Worm (Caenorhabditis elegans) whole organism, L4 larva: ENCODE results near the gene eng-1.
A peak's percentile ranks its signal among the peaks of the same experiment; 100 is the strongest.

ENCODE experiments used
- D1046.2 ChIP-seq: fragments of 200-800 bp; sonication (Bioruptor generic); IDR thresholded peaks from 2 replicates; pipeline ENCODE4 v1.3.6; 2022; ENCODE audit warnings: missing genetic modification characterization, missing compliant biosample characterization
- F44E2.7 ChIP-seq: fragments of 200-800 bp; sonication (Bioruptor generic); IDR thresholded peaks from 2 replicates; pipeline ENCODE4 v2.1.2; 2022; ENCODE audit warnings: missing genetic modification characterization, missing compliant biosample characterization
- F49E8.2 ChIP-seq: sonication (generic microtip); optimal IDR thresholded peaks from 2 replicates; lab custom pipeline; 2016; ENCODE audit warnings: missing compliant biosample characterization, mild to moderate bottlenecking, missing genetic modification characterization, borderline replicate concordance
- T20F7.1 ChIP-seq: fragments of 200-800 bp; sonication (Bioruptor generic); optimal IDR thresholded peaks from 2 replicates; lab custom pipeline; 2018; ENCODE audit warnings: mild to moderate bottlenecking, missing genetic modification characterization, missing compliant biosample characterization
- Y105C5A.15 ChIP-seq: fragments of 200-800 bp; sonication (Bioruptor generic); IDR thresholded peaks from 2 replicates; pipeline ENCODE4 v1.3.6; 2022; ENCODE audit warnings: missing genetic modification characterization, missing compliant biosample characterization
- Y75B8A.6 ChIP-seq: fragments of 200-800 bp; sonication (Bioruptor generic); IDR thresholded peaks from 2 replicates; pipeline ENCODE4 v1.3.6; 2022; ENCODE audit warnings: missing genetic modification reagents, missing genetic modification characterization, missing compliant biosample characterization
- ZK337.2 ChIP-seq: fragments of 200-800 bp; sonication (Bioruptor generic); IDR thresholded peaks from 2 replicates; pipeline ENCODE4 v1.3.6; 2022; ENCODE audit warnings: missing genetic modification reagents, missing genetic modification characterization, missing compliant biosample characterization
- aha-1 ChIP-seq: fragments of 150-350 bp; peaks from one replicate; lab custom pipeline; 2014; ENCODE audit warnings: missing biosample characterization, missing genetic modification characterization
- aly-2 ChIP-seq: sonication (generic microtip); optimal IDR thresholded peaks from 2 replicates; lab custom pipeline; 2018; ENCODE audit warnings: missing biosample characterization, missing genetic modification characterization
- attf-4 ChIP-seq: sonication (generic microtip); optimal IDR thresholded peaks from 3 replicates; lab custom pipeline; 2017; ENCODE audit warnings: missing biosample characterization, missing genetic modification characterization
- ceh-82 ChIP-seq: sonication (generic microtip); optimal IDR thresholded peaks from 2 replicates; lab custom pipeline; 2017; ENCODE audit warnings: missing biosample characterization, missing genetic modification characterization
- ces-1 ChIP-seq: fragments of 150-350 bp; sonication (generic microtip); optimal IDR thresholded peaks from 4 replicates; lab custom pipeline; 2014; ENCODE audit warnings: missing biosample characterization, missing genetic modification reagents, missing genetic modification characterization
- cey-2 ChIP-seq: sonication (generic microtip); optimal IDR thresholded peaks from 3 replicates; lab custom pipeline; 2017; ENCODE audit warnings: missing genetic modification characterization, mild to moderate bottlenecking, missing compliant biosample characterization, antibody characterized with exemption, borderline replicate concordance; ENCODE audit not compliant: insufficient read depth
- ctbp-1 ChIP-seq: fragments of 200-800 bp; sonication (Bioruptor generic); IDR thresholded peaks from 2 replicates; pipeline ENCODE4 v1.3.6; 2022; ENCODE audit warnings: missing genetic modification reagents, missing genetic modification characterization, missing compliant biosample characterization
- daf-16 ChIP-seq, 3 experiments: sonication (generic microtip); optimal IDR thresholded peaks; 2 replicates each; lab custom pipeline; 2016 to 2017; ENCODE audit warnings: missing genetic modification characterization in 3 of 3, missing genetic modification reagents in 3 of 3, mild to moderate bottlenecking in 2 of 3, missing compliant biosample characterization in 2 of 3, missing biosample characterization in 1 of 3, moderate library complexity in 1 of 3
- daf-19 ChIP-seq: fragments of 200-800 bp; sonication (Bioruptor generic); conservative IDR thresholded peaks from 2 replicates; pipeline ENCODE4 v1.3.6; 2022; ENCODE audit warnings: missing genetic modification characterization, missing compliant biosample characterization
- dmd-6 ChIP-seq: fragments of 200-800 bp; sonication (Bioruptor generic); IDR thresholded peaks from 2 replicates; pipeline ENCODE4 v1.3.6; 2022; ENCODE audit warnings: missing genetic modification reagents, missing genetic modification characterization, missing compliant biosample characterization
- dmd-8 ChIP-seq: fragments of 200-800 bp; sonication (Bioruptor generic); IDR thresholded peaks from 2 replicates; pipeline ENCODE4 v1.3.6; 2022; ENCODE audit warnings: missing genetic modification characterization, missing compliant biosample characterization
- dmd-9 ChIP-seq: fragments of 200-800 bp; sonication (Bioruptor generic); IDR thresholded peaks from 2 replicates; pipeline ENCODE4 v1.3.6; 2022; ENCODE audit warnings: missing genetic modification reagents, missing genetic modification characterization, missing compliant biosample characterization
- dpl-1 ChIP-seq: fragments of 150-350 bp; optimal IDR thresholded peaks from 2 replicates; lab custom pipeline; 2014; ENCODE audit warnings: missing biosample characterization, missing genetic modification reagents, missing genetic modification characterization
- dve-1 ChIP-seq: sonication (generic microtip); optimal IDR thresholded peaks from 2 replicates; lab custom pipeline; 2017; ENCODE audit warnings: antibody characterized with exemption, mild to moderate bottlenecking, missing genetic modification characterization, missing compliant biosample characterization; ENCODE audit not compliant: insufficient read depth
- gei-8 ChIP-seq: fragments of 200-800 bp; sonication (Bioruptor generic); optimal IDR thresholded peaks from 2 replicates; lab custom pipeline; 2018; ENCODE audit warnings: mild to moderate bottlenecking, missing genetic modification characterization, missing compliant biosample characterization
- hlh-11 ChIP-seq: fragments of 200-800 bp; sonication (Bioruptor generic); optimal IDR thresholded peaks from 2 replicates; lab custom pipeline; 2018; ENCODE audit warnings: mild to moderate bottlenecking, missing genetic modification characterization, missing compliant biosample characterization
- hlh-30 ChIP-seq: sonication (generic microtip); optimal IDR thresholded peaks from 2 replicates; lab custom pipeline; 2017; ENCODE audit warnings: antibody characterized with exemption, mild to moderate bottlenecking, missing genetic modification characterization, missing compliant biosample characterization; ENCODE audit not compliant: insufficient read depth
- lin-1 ChIP-seq: fragments of 200-800 bp; sonication (Bioruptor generic); IDR thresholded peaks from 2 replicates; pipeline ENCODE4 v1.3.6; 2022; ENCODE audit warnings: missing genetic modification reagents, missing genetic modification characterization, missing compliant biosample characterization
- lin-15B ChIP-seq: fragments of 150-350 bp; sonication (generic microtip); optimal IDR thresholded peaks from 3 replicates; lab custom pipeline; 2014; ENCODE audit warnings: missing biosample characterization, missing genetic modification characterization
- lin-38 ChIP-seq: fragments of 200-800 bp; sonication (Bioruptor generic); IDR thresholded peaks from 2 replicates; pipeline ENCODE4 v1.3.6; 2022; ENCODE audit warnings: missing genetic modification reagents, missing genetic modification characterization, missing compliant biosample characterization
- lin-39 ChIP-seq: fragments of 150-350 bp; optimal IDR thresholded peaks from 2 replicates; lab custom pipeline; 2014; ENCODE audit warnings: missing biosample characterization, missing genetic modification reagents, missing genetic modification characterization
- lir-3 ChIP-seq: sonication (generic microtip); optimal IDR thresholded peaks from 2 replicates; lab custom pipeline; 2016; ENCODE audit warnings: mild to moderate bottlenecking, missing genetic modification characterization, missing compliant biosample characterization
- mdl-1 ChIP-seq, 2 experiments: fragments of 150-350 bp in 1 of 2; sonication (generic microtip) in 1 of 2; optimal IDR thresholded peaks; 2 replicates each; lab custom pipeline; 2014 to 2017; ENCODE audit warnings: missing biosample characterization in 2 of 2, missing genetic modification characterization in 2 of 2
- mes-2 ChIP-seq: sonication (generic microtip); optimal IDR thresholded peaks from 2 replicates; lab custom pipeline; 2016; ENCODE audit warnings: missing genotype, mild to moderate bottlenecking, missing genetic modification characterization, missing compliant biosample characterization; ENCODE audit not compliant: poor library complexity, severe bottlenecking
- mxl-2 ChIP-seq: fragments of 200-800 bp; sonication (Bioruptor generic); conservative IDR thresholded peaks from 2 replicates; pipeline ENCODE4 v1.3.6; 2022; ENCODE audit warnings: missing genetic modification reagents, missing genetic modification characterization, missing compliant biosample characterization
- mxl-3 ChIP-seq: fragments of 200-800 bp; sonication (Bioruptor generic); optimal IDR thresholded peaks from 2 replicates; lab custom pipeline; 2018; ENCODE audit warnings: mild to moderate bottlenecking, missing genetic modification characterization, missing compliant biosample characterization
- nhr-28 ChIP-seq: fragments of 150-350 bp; optimal IDR thresholded peaks from 2 replicates; lab custom pipeline; 2014; ENCODE audit warnings: missing biosample characterization, missing genetic modification characterization
- nhr-42 ChIP-seq: fragments of 200-800 bp; sonication (Bioruptor generic); IDR thresholded peaks from 2 replicates; pipeline ENCODE4 v1.3.6; 2022; ENCODE audit warnings: missing genetic modification characterization, missing compliant biosample characterization
- nhr-6 ChIP-seq: fragments of 150-350 bp; optimal IDR thresholded peaks from 2 replicates; lab custom pipeline; 2014; ENCODE audit warnings: missing biosample characterization, missing genetic modification characterization
- nhr-76 ChIP-seq: fragments of 150-350 bp; optimal IDR thresholded peaks from 2 replicates; lab custom pipeline; 2014; ENCODE audit warnings: missing biosample characterization, missing genetic modification characterization
- pqm-1 ChIP-seq: sonication (generic microtip); optimal IDR thresholded peaks from 2 replicates; lab custom pipeline; 2017; ENCODE audit warnings: missing biosample characterization, missing genetic modification characterization
- sdz-12 ChIP-seq: fragments of 200-800 bp; sonication (Bioruptor generic); optimal IDR thresholded peaks from 2 replicates; lab custom pipeline; 2018; ENCODE audit warnings: mild to moderate bottlenecking, missing genetic modification characterization, missing compliant biosample characterization
- set-16 ChIP-seq: fragments of 200-800 bp; sonication (Bioruptor generic); IDR thresholded peaks from 2 replicates; pipeline ENCODE4 v1.3.6; 2022; ENCODE audit warnings: missing genetic modification reagents, missing genetic modification characterization, missing compliant biosample characterization
- skn-1 ChIP-seq: fragments of 150-350 bp; optimal IDR thresholded peaks from 2 replicates; lab custom pipeline; 2014; ENCODE audit warnings: missing biosample characterization, missing genetic modification characterization
- snpc-1.2 ChIP-seq: fragments of 200-800 bp; sonication (Bioruptor generic); IDR thresholded peaks from 2 replicates; pipeline ENCODE4 v1.3.6; 2022; ENCODE audit warnings: missing genetic modification reagents, missing genetic modification characterization, missing compliant biosample characterization
- spr-1 ChIP-seq: sonication (generic microtip); optimal IDR thresholded peaks from 2 replicates; lab custom pipeline; 2016; ENCODE audit warnings: mild to moderate bottlenecking, missing genetic modification characterization, missing compliant biosample characterization
- tag-97 ChIP-seq: fragments of 200-800 bp; sonication (Bioruptor generic); IDR thresholded peaks from 2 replicates; pipeline ENCODE4 v1.3.6; 2022; ENCODE audit warnings: missing genetic modification characterization, missing compliant biosample characterization
- unc-130 ChIP-seq: sonication (generic microtip); optimal IDR thresholded peaks from 2 replicates; lab custom pipeline; 2016; ENCODE audit warnings: missing genetic modification reagents, missing genetic modification characterization, missing compliant biosample characterization
- unc-62 ChIP-seq, 3 experiments: fragments of 150-350 bp in 1 of 3; sonication (generic microtip); optimal IDR thresholded peaks in 2 of 3; peaks in 1 of 3; 1 replicate in 1 of 3; 2 replicates in 2 of 3; lab custom pipeline; 2014 to 2017; ENCODE audit warnings: missing biosample characterization in 3 of 3, missing genetic modification characterization in 3 of 3, missing genetic modification reagents in 3 of 3, missing genotype in 1 of 3
- zfp-3 ChIP-seq: fragments of 200-800 bp; sonication (Bioruptor generic); conservative IDR thresholded peaks from 2 replicates; pipeline ENCODE4 v1.3.6; 2022; ENCODE audit warnings: missing genetic modification reagents, missing genetic modification characterization, missing compliant biosample characterization

eng-1 gene

DNA sequence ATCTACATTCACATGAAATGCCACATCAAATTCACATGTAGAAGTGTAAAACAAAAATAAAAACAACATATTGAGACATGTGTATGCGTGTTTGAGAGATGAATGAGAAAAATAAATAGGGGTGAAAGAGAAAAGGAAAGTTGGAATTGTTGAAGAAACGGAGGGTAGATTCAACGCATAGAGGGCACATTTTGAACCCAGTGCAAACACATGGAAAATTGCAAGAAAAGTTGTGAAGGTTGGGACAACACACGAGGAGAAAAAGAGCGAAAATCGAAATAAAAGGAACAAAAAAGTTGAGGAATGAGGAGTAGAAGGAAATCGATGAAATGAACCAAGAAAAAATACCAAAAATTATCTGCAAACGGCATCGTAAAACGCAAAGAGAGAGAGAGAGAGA is 28.7 kb downstream of the eng-1 start:
- peak in 1 of 2 experiments; percentile 91 for TF ChIP-seq unc-62 (GFP tag; optimal IDR thresholded peaks at IDR 0.05 in 1 of 2; lab: Kevin White, UChicago)
- no peak for TF ChIP-seq unc-62 (tag; optimal IDR thresholded peaks at IDR 0.05; lab: Kevin White, UChicago)
- peak in 1 of 2 experiments; percentile 38 for TF ChIP-seq daf-16 (GFP tag; optimal IDR thresholded peaks at IDR 0.05; lab: Kevin White, UChicago)
- no peak for TF ChIP-seq daf-16 (tag; optimal IDR thresholded peaks at IDR 0.05; lab: Kevin White, UChicago)
- no peak for TF ChIP-seq lin-39 (tag; lab: Kevin White, UChicago)
- TF ChIP-seq lir-3 (tag; lab: Kevin White, UChicago), result no peak
- no peak for TF ChIP-seq lin-38
- TF ChIP-seq mxl-2, result 0 out of 2 replicates have a peak, but pooled peaks have one; percentile 0

DNA sequence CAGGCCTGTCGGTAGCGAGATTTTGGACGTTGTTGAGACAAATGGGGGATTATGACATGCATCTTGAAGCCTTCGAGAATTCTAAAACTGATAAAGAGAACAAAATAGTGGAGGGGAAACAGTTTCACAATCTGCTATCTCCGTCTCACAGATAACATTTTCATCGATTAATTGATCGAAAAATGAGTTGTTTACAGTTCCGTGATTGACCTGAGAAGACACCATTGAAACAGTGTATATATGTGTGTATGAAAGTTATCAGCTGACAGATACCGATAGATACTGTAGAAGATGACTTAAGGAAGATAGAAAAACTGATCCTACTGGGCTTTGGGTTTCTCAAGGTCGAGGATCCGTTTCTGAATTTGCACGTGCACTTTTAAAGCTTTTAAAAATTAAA is 29.2 kb downstream of the eng-1 start:
- no peak for TF ChIP-seq cey-2 (tag; lab: Kevin White, UChicago)
- peak; percentile 74 for TF ChIP-seq dmd-6 (GFP tag; lab: Robert Waterston, UW)
- no peak for TF ChIP-seq aha-1
- no peak for TF ChIP-seq dmd-9 (GFP tag; lab: Robert Waterston, UW)
- TF ChIP-seq T20F7.1 (GFP tag; lab: Kevin White, UChicago), result peak; percentile 61
- no peak for TF ChIP-seq F49E8.2 (tag; lab: Kevin White, UChicago)
- no peak for TF ChIP-seq mxl-3 (GFP tag; lab: Kevin White, UChicago)
- no peak for TF ChIP-seq nhr-76
- no peak for TF ChIP-seq unc-62 (GFP tag; optimal IDR thresholded peaks at IDR 0.05 in 1 of 2; lab: Kevin White, UChicago)
- TF ChIP-seq unc-62 (tag; optimal IDR thresholded peaks at IDR 0.05; lab: Kevin White, UChicago), result no peak
- 0 out of 2 replicates have a peak, but pooled peaks have one; percentile 42 for TF ChIP-seq daf-19 (GFP tag; lab: Robert Waterston, UW)
- TF ChIP-seq unc-130 (GFP tag; lab: Kevin White, UChicago), result no peak
- TF ChIP-seq zfp-3, result no peak
- no peak for TF ChIP-seq ces-1
- TF ChIP-seq hlh-30 (tag; lab: Kevin White, UChicago), result peak; percentile 73
- TF ChIP-seq skn-1 (tag; lab: Kevin White, UChicago), result no peak
- no peak for TF ChIP-seq ZK337.2 (GFP tag; lab: Robert Waterston, UW)
- no peak for TF ChIP-seq lin-15B (tag; lab: Kevin White, UChicago)
- no peak for TF ChIP-seq ctbp-1 (GFP tag; lab: Robert Waterston, UW)
- no peak for TF ChIP-seq tag-97 (GFP tag; lab: Robert Waterston, UW)
- TF ChIP-seq sdz-12 (GFP tag; lab: Kevin White, UChicago), result no peak
- TF ChIP-seq mdl-1 (tag; optimal IDR thresholded peaks at IDR 0.05; lab: Kevin White, UChicago), result peak in 1 of 2 experiments; percentile 30
- peak; percentile 88 for TF ChIP-seq dve-1 (tag; lab: Kevin White, UChicago)
- TF ChIP-seq Y75B8A.6 (GFP tag; lab: Robert Waterston, UW), result no peak
- TF ChIP-seq nhr-42, result no peak
- TF ChIP-seq pqm-1 (tag; lab: Kevin White, UChicago), result peak; percentile 51
- peak; percentile 60 for TF ChIP-seq nhr-28 (tag; lab: Kevin White, UChicago)
- no peak for TF ChIP-seq Y105C5A.15 (GFP tag; lab: Robert Waterston, UW)
- TF ChIP-seq daf-16 (GFP tag; optimal IDR thresholded peaks at IDR 0.05; lab: Kevin White, UChicago), result peak in 1 of 2 experiments; percentile 53
- TF ChIP-seq daf-16 (tag; optimal IDR thresholded peaks at IDR 0.05; lab: Kevin White, UChicago), result peak; percentile 96
- TF ChIP-seq ceh-82 (tag; lab: Kevin White, UChicago), result no peak
- TF ChIP-seq set-16 (GFP tag; lab: Robert Waterston, UW), result no peak
- peak; percentile 49 for TF ChIP-seq nhr-6 (tag; lab: Kevin White, UChicago)
- TF ChIP-seq gei-8 (GFP tag; lab: Kevin White, UChicago), result no peak
- peak; percentile 62 for TF ChIP-seq hlh-11 (tag; lab: Kevin White, UChicago)
- no peak for TF ChIP-seq spr-1 (tag; lab: Kevin White, UChicago)
- no peak for TF ChIP-seq D1046.2 (GFP tag; lab: Robert Waterston, UW)
- peak; percentile 21 for TF ChIP-seq mes-2 (tag; lab: Kevin White, UChicago)
- TF ChIP-seq snpc-1.2, result no peak
- TF ChIP-seq F44E2.7, result no peak
- TF ChIP-seq attf-4 (tag; lab: Kevin White, UChicago), result no peak
- no peak for TF ChIP-seq dmd-8 (GFP tag; lab: Robert Waterston, UW)
- TF ChIP-seq aly-2, result no peak
- 0 out of 2 replicates have a peak, but pooled peaks have one; percentile 27 for TF ChIP-seq lin-1 (GFP tag; lab: Robert Waterston, UW)
- no peak for TF ChIP-seq dpl-1 (GFP tag; lab: Kevin White, UChicago)
